Worm (Caenorhabditis elegans) whole organism, L1 larva: Measurements from ENCODE around the gene eif-3.G.
A peak's percentile ranks its signal among the peaks of the same experiment; 100 is the strongest.

Experiments used
- C16A3.4 ChIP-seq: fragments of 150-350 bp; optimal IDR thresholded peaks from 2 replicates; lab custom pipeline; 2014; ENCODE audit warnings: missing biosample characterization, missing genetic modification characterization
- F16B12.6 ChIP-seq: fragments of 150-350 bp; optimal IDR thresholded peaks from 2 replicates; lab custom pipeline; 2014; ENCODE audit warnings: missing biosample characterization, missing genetic modification characterization
- aha-1 ChIP-seq: fragments of 150-350 bp; optimal IDR thresholded peaks from 2 replicates; lab custom pipeline; 2014; ENCODE audit warnings: missing biosample characterization, missing genetic modification characterization
- blmp-1 ChIP-seq: fragments of 150-350 bp; optimal IDR thresholded peaks from 2 replicates; lab custom pipeline; 2014; ENCODE audit warnings: missing biosample characterization, missing genetic modification characterization
- ceh-8 ChIP-seq: fragments of 200-800 bp; sonication (Bioruptor generic); optimal IDR thresholded peaks from 2 replicates; lab custom pipeline; 2018; ENCODE audit warnings: mild to moderate bottlenecking, missing genetic modification characterization, moderate library complexity, missing compliant biosample characterization
- ceh-90 ChIP-seq: sonication (generic microtip); optimal IDR thresholded peaks from 2 replicates; lab custom pipeline; 2016; ENCODE audit warnings: missing genetic modification characterization, missing compliant biosample characterization
- ces-1 ChIP-seq: fragments of 150-350 bp; optimal IDR thresholded peaks from 2 replicates; lab custom pipeline; 2014; ENCODE audit warnings: missing biosample characterization, missing genetic modification reagents, missing genetic modification characterization
- dpl-1 ChIP-seq, 3 experiments: fragments of 150-350 bp in 2 of 3; sonication (generic microtip) in 1 of 3; optimal IDR thresholded peaks; 2 replicates each; lab custom pipeline; 2014 to 2017; ENCODE audit warnings: missing biosample characterization in 3 of 3, missing genetic modification characterization in 3 of 3, missing genetic modification reagents in 3 of 3
- efl-1 ChIP-seq, 4 experiments: fragments of 150-350 bp; optimal IDR thresholded peaks in 3 of 4; peaks in 1 of 4; 1 replicate in 1 of 4; 2 replicates in 3 of 4; lab custom pipeline; 2014; ENCODE audit warnings: missing biosample characterization in 2 of 4, missing genetic modification characterization in 2 of 4, missing genetic modification reagents in 2 of 4
- efl-3 ChIP-seq: fragments of 200-800 bp; sonication (Bioruptor generic); optimal IDR thresholded peaks from 2 replicates; lab custom pipeline; 2018; ENCODE audit warnings: mild to moderate bottlenecking, missing genetic modification characterization, missing compliant biosample characterization
- egl-27 ChIP-seq, 2 experiments: fragments of 150-350 bp in 1 of 2; sonication (generic microtip); optimal IDR thresholded peaks; 3 replicates each; lab custom pipeline; 2017 to 2018; ENCODE audit warnings: missing biosample characterization in 2 of 2, missing genetic modification characterization in 2 of 2, missing genetic modification reagents in 2 of 2
- elt-2 ChIP-seq: sonication (generic microtip); optimal IDR thresholded peaks from 2 replicates; lab custom pipeline; 2016; ENCODE audit warnings: missing genetic modification characterization, mild to moderate bottlenecking, inconsistent platforms, missing compliant biosample characterization, missing genetic modification reagents
- fkh-8 ChIP-seq: sonication (generic microtip); optimal IDR thresholded peaks from 2 replicates; lab custom pipeline; 2016; ENCODE audit warnings: mild to moderate bottlenecking, missing genetic modification characterization, missing compliant biosample characterization
- jun-1 ChIP-seq: fragments of 150-350 bp; optimal IDR thresholded peaks from 2 replicates; lab custom pipeline; 2014; ENCODE audit warnings: missing biosample characterization, missing genetic modification reagents, missing genetic modification characterization
- lin-14 ChIP-seq: fragments of 200-800 bp; sonication (Bioruptor generic); optimal IDR thresholded peaks from 2 replicates; lab custom pipeline; 2018; ENCODE audit warnings: mild to moderate bottlenecking, missing genetic modification characterization, moderate library complexity, missing compliant biosample characterization
- lin-15B ChIP-seq: fragments of 150-350 bp; sonication (generic microtip); optimal IDR thresholded peaks from 3 replicates; lab custom pipeline; 2014; ENCODE audit warnings: missing biosample characterization, missing genetic modification characterization
- lin-35 ChIP-seq, 2 experiments: fragments of 150-350 bp; optimal IDR thresholded peaks; 2 replicates each; lab custom pipeline; 2014; ENCODE audit warnings: missing biosample characterization in 2 of 2, missing genetic modification characterization in 2 of 2, missing genetic modification reagents in 2 of 2
- lsy-2 ChIP-seq, 2 experiments: fragments of 150-350 bp; optimal IDR thresholded peaks; 2 replicates each; lab custom pipeline; 2014; ENCODE audit warnings: missing biosample characterization in 2 of 2, missing genetic modification characterization in 2 of 2
- mep-1 ChIP-seq: fragments of 150-350 bp; optimal IDR thresholded peaks from 2 replicates; lab custom pipeline; 2014; ENCODE audit warnings: missing biosample characterization, missing genetic modification characterization
- nhr-12 ChIP-seq: sonication (generic microtip); optimal IDR thresholded peaks from 2 replicates; lab custom pipeline; 2017; ENCODE audit warnings: missing biosample characterization, missing genetic modification characterization
- nhr-19 ChIP-seq: fragments of 200-800 bp; sonication (Bioruptor generic); conservative IDR thresholded peaks from 2 replicates; pipeline ENCODE4 v1.3.6; 2022; ENCODE audit warnings: missing genetic modification characterization, missing compliant biosample characterization
- nhr-20 ChIP-seq: sonication (generic microtip); optimal IDR thresholded peaks from 2 replicates; lab custom pipeline; 2016; ENCODE audit warnings: mild to moderate bottlenecking, missing genetic modification characterization, missing compliant biosample characterization
- nhr-237 ChIP-seq: fragments of 150-350 bp; optimal IDR thresholded peaks from 2 replicates; lab custom pipeline; 2014; ENCODE audit warnings: missing biosample characterization, missing genetic modification characterization
- nhr-28 ChIP-seq: fragments of 150-350 bp; optimal IDR thresholded peaks from 2 replicates; lab custom pipeline; 2014; ENCODE audit warnings: missing biosample characterization, missing genetic modification characterization
- nhr-71 ChIP-seq: sonication (generic microtip); optimal IDR thresholded peaks from 2 replicates; lab custom pipeline; 2016; ENCODE audit warnings: mild to moderate bottlenecking, missing genetic modification characterization, moderate library complexity, missing compliant biosample characterization
- nhr-76 ChIP-seq: sonication (generic microtip); optimal IDR thresholded peaks from 2 replicates; lab custom pipeline; 2017; ENCODE audit warnings: missing biosample characterization, missing genetic modification characterization
- nhr-85 ChIP-seq: sonication (generic microtip); peaks from one replicate; lab custom pipeline; 2016; ENCODE audit warnings: missing genetic modification characterization, inconsistent platforms, missing compliant biosample characterization
- nhr-90 ChIP-seq: sonication (generic microtip); optimal IDR thresholded peaks from 2 replicates; lab custom pipeline; 2016; ENCODE audit warnings: mild to moderate bottlenecking, missing genetic modification characterization, missing compliant biosample characterization; ENCODE audit not compliant: poor library complexity
- pag-3 ChIP-seq: sonication (generic microtip); optimal IDR thresholded peaks from 2 replicates; lab custom pipeline; 2017; ENCODE audit warnings: missing genetic modification characterization, mild to moderate bottlenecking, missing compliant biosample characterization, antibody characterized with exemption, borderline replicate concordance; ENCODE audit not compliant: insufficient read depth
- rnt-1 ChIP-seq: sonication (generic microtip); optimal IDR thresholded peaks from 2 replicates; lab custom pipeline; 2016; ENCODE audit warnings: mild to moderate bottlenecking, missing genetic modification characterization, moderate library complexity, missing compliant biosample characterization
- skn-1 ChIP-seq: fragments of 150-350 bp; optimal IDR thresholded peaks from 2 replicates; lab custom pipeline; 2014; ENCODE audit warnings: missing biosample characterization, missing genetic modification characterization
- snu-23 ChIP-seq: sonication (generic microtip); optimal IDR thresholded peaks from 2 replicates; lab custom pipeline; 2016; ENCODE audit warnings: missing genetic modification characterization, missing compliant biosample characterization
- sox-4 ChIP-seq: sonication (generic microtip); optimal IDR thresholded peaks from 2 replicates; lab custom pipeline; 2016; ENCODE audit warnings: missing genetic modification characterization, missing compliant biosample characterization
- sup-37 ChIP-seq: fragments of 200-800 bp; sonication (Bioruptor generic); optimal IDR thresholded peaks from 2 replicates; lab custom pipeline; 2018; ENCODE audit warnings: mild to moderate bottlenecking, missing genetic modification characterization, missing compliant biosample characterization
- unc-62 ChIP-seq: fragments of 150-350 bp; optimal IDR thresholded peaks from 2 replicates; lab custom pipeline; 2014; ENCODE audit warnings: missing biosample characterization, missing genetic modification reagents, missing genetic modification characterization
- unc-86 ChIP-seq: sonication (generic microtip); optimal IDR thresholded peaks from 2 replicates; lab custom pipeline; 2016; ENCODE audit warnings: missing genetic modification characterization, missing compliant biosample characterization
- unc-98 ChIP-seq: fragments of 200-800 bp; sonication (Bioruptor generic); IDR thresholded peaks from 2 replicates; pipeline ENCODE4 v1.3.6; 2022; ENCODE audit warnings: missing genetic modification characterization, missing compliant biosample characterization
- vab-15 ChIP-seq: sonication (generic microtip); optimal IDR thresholded peaks from 2 replicates; lab custom pipeline; 2017; ENCODE audit warnings: missing genotype, mild to moderate bottlenecking, missing genetic modification characterization, missing compliant biosample characterization
- ztf-11 ChIP-seq, 2 experiments: sonication (generic microtip); optimal IDR thresholded peaks; 2 replicates each; lab custom pipeline; 2016 to 2017; ENCODE audit warnings: missing genetic modification characterization in 2 of 2, missing biosample characterization in 1 of 2, missing compliant biosample characterization in 1 of 2
- ztf-4 ChIP-seq: fragments of 150-350 bp; optimal IDR thresholded peaks from 2 replicates; lab custom pipeline; 2014; ENCODE audit warnings: missing biosample characterization, missing genetic modification characterization

eif-3.G gene

DNA sequence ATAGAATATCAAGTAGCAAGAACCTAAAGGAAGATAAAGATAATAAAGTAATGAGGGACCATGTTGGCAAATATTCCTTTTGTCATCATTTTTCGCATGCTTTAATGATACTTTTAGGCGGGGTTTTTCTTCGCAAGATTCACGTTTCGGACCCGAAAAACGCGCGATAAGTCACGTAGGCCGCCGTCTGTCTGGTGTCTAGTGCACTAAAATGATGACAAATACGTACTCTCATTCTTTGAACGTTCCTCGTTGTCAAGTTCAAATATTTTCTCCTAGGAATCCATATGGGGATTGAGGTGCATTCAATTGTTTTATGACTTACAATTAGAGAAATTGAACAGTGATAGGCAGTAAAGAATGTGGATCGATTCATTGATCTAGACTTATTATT is 41.2 kb downstream of the eif-3.G start, which contains the start of gene taap-1:
Gene taap-1 (minus strand): TSS at position 79 of the 394 bp plus-strand sequence.
- no peak for TF ChIP-seq efl-1 (optimal IDR thresholded peaks at IDR 0.05; lab: Kevin White, UChicago)
- peak in 1 of 2 experiments; percentile 46 for TF ChIP-seq efl-1 (GFP tag; optimal IDR thresholded peaks at IDR 0.05 in 1 of 2; lab: Kevin White, UChicago)
- peak; percentile 49 for TF ChIP-seq nhr-19
- TF ChIP-seq nhr-20 = peak; percentile 50
- TF ChIP-seq vab-15 = no peak
- TF ChIP-seq nhr-76 (tag; lab: Kevin White, UChicago) = no peak
- no peak for TF ChIP-seq unc-98
- no peak for TF ChIP-seq rnt-1 (tag; lab: Kevin White, UChicago)
- TF ChIP-seq nhr-12 (tag; lab: Kevin White, UChicago) = no peak
- TF ChIP-seq blmp-1 (tag; lab: Kevin White, UChicago) = peak; percentile 20
- no peak for TF ChIP-seq mep-1 (tag; lab: Kevin White, UChicago)
- no peak for TF ChIP-seq ceh-90
- TF ChIP-seq lin-15B (tag; lab: Kevin White, UChicago) = no peak
- no peak for TF ChIP-seq lin-35 (GFP tag; optimal IDR thresholded peaks at IDR 0.05; lab: Kevin White, UChicago)
- peak; percentile 97 for TF ChIP-seq skn-1 (tag; lab: Kevin White, UChicago)
- no peak for TF ChIP-seq ceh-8 (GFP tag; lab: Kevin White, UChicago)
- TF ChIP-seq unc-62 = no peak
- peak; percentile 79 for TF ChIP-seq lin-14 (GFP tag; lab: Kevin White, UChicago)
- peak; percentile 79 for TF ChIP-seq aha-1 (tag; lab: Kevin White, UChicago)
- TF ChIP-seq fkh-8 = peak; percentile 54
- no peak for TF ChIP-seq pag-3
- no peak for TF ChIP-seq nhr-85 (tag; lab: Kevin White, UChicago)
- peak; percentile 27 for TF ChIP-seq nhr-71 (tag; lab: Kevin White, UChicago)
- peak; percentile 53 for TF ChIP-seq snu-23 (GFP tag; lab: Kevin White, UChicago)
- no peak for TF ChIP-seq nhr-237 (tag; lab: Kevin White, UChicago)

DNA sequence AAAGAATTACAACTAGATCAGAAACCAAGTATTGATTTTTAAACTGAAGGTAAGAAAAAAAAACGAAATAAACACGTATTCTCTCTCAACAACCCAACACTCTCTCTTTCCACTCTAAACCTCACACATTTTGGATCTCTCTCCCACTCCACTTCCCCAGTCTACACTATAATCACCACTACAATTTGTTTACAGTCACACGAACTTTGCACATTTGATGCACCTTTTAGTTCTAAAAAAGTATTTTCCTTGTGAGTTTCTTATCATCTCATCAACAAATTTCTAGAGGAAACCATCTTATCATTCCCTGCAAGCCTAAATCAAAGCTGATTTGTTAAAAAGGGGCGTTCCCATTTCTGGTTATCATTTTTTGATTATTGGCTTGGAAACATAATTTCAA is 42.0 kb downstream of the eif-3.G start:
- TF ChIP-seq lin-14 (GFP tag; lab: Kevin White, UChicago) (peak; percentile 40), sox-4 (tag; lab: Kevin White, UChicago) (no peak), ces-1 (no peak), nhr-19 (no peak), nhr-85 (tag; lab: Kevin White, UChicago) (peak; percentile 50), unc-86 (no peak), sup-37 (GFP tag; lab: Kevin White, UChicago) (no peak), nhr-12 (tag; lab: Kevin White, UChicago) (no peak), egl-27 (tag; optimal IDR thresholded peaks at IDR 0.05; lab: Kevin White, UChicago) (no peak), jun-1 (peak; percentile 53), lin-35 (GFP tag; optimal IDR thresholded peaks at IDR 0.05; lab: Kevin White, UChicago) (peak in 1 of 2 experiments; percentile 46), ztf-11 (tag; optimal IDR thresholded peaks at IDR 0.05; lab: Kevin White, UChicago) (no peak), nhr-20 (peak; percentile 67), lsy-2 (tag; optimal IDR thresholded peaks at IDR 0.05; lab: Kevin White, UChicago) (peak in 1 of 2 experiments; percentile 31), blmp-1 (tag; lab: Kevin White, UChicago) (peak; percentile 31), F16B12.6 (tag; lab: Kevin White, UChicago) (no peak), nhr-28 (tag; lab: Kevin White, UChicago) (no peak), ztf-4 (tag; lab: Kevin White, UChicago) (peak; percentile 16), dpl-1 (GFP tag; optimal IDR thresholded peaks at IDR 0.05; lab: Kevin White, UChicago) (peak in 1 of 3 experiments; percentile 3), elt-2 (peak; percentile 90), nhr-71 (tag; lab: Kevin White, UChicago) (peak; percentile 38), snu-23 (GFP tag; lab: Kevin White, UChicago) (peak; percentile 59), efl-3 (GFP tag; lab: Kevin White, UChicago) (no peak), C16A3.4 (tag; lab: Kevin White, UChicago) (peak; percentile 19), nhr-90 (peak; percentile 19)
